Fruit fly (Drosophila melanogaster): ENCODE results near the gene CG34159.

Gene CG34159

DNA sequence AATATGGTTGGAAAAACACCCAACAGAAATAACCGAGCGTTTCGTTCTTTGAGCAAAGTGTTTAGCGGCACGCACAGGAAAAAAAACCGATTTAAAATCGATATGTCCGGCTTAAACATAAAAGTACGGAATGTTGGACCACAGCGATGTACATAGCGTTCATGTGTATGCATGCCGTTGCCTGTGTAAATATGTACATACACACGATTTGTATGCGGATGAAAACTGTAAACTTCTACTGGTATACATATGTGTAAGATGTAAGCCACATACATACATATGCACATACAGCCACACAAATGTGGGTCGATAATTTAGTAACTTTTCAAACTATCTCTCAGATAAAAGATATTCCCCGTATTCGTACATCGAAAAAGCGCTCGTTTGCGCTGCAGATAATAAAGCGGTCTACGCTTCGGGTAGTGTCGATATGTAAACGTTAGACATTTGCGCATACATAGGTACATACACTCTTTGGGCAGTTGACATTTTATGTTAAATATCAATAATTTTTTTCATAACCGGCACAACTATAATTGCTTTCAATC, 45.6 kb upstream of the CG34159 start (continued):
- TF ChIP-seq disco-r (GFP tag; optimal IDR thresholded peaks at IDR 0.05) = no peak
- no peak for TF ChIP-seq CG2129 (GFP tag; IDR thresholded peaks at IDR 0.05; ENCODE audit: partially characterized antibody)
- no peak for TF ChIP-seq Abd-B (GFP tag; optimal IDR thresholded peaks at IDR 0.05)
- TF ChIP-seq amos (GFP tag; IDR thresholded peaks at IDR 0.05; ENCODE audit: partially characterized antibody) = no peak
- peak; percentile 60 for TF ChIP-seq CG4707 (GFP tag; optimal IDR thresholded peaks at IDR 0.05)
- no peak for TF ChIP-seq H15 (GFP tag; IDR thresholded peaks at IDR 0.05)
- TF ChIP-seq CG3847 (GFP tag; IDR thresholded peaks at IDR 0.05) = no peak
- no peak for TF ChIP-seq ham (GFP tag; IDR thresholded peaks at IDR 0.05)
- TF ChIP-seq gt (GFP tag; IDR thresholded peaks at IDR 0.05) = no peak
- TF ChIP-seq tup (GFP tag; optimal IDR thresholded peaks at IDR 0.05) = no peak
- TF ChIP-seq CG12219 (GFP tag; optimal IDR thresholded peaks at IDR 0.05) = peak; percentile 20
- TF ChIP-seq CTCF (GFP tag; optimal IDR thresholded peaks at IDR 0.05) = no peak
- TF ChIP-seq CG30020 (tag; optimal IDR thresholded peaks at IDR 0.05) = peak; percentile 74
- TF ChIP-seq Eip74EF (GFP tag; optimal IDR thresholded peaks at IDR 0.05) = no peak
- no peak for TF ChIP-seq stwl (tag; optimal IDR thresholded peaks at IDR 0.05)
- TF ChIP-seq pros (GFP tag; optimal IDR thresholded peaks at IDR 0.05) = no peak
- no peak for TF ChIP-seq Sry-δ (GFP tag; optimal IDR thresholded peaks at IDR 0.05)
- TF ChIP-seq CG4617 (GFP tag; optimal IDR thresholded peaks at IDR 0.05; ENCODE audit: borderline replicate concordance) = no peak
- TF ChIP-seq Nf-YB (GFP tag; optimal IDR thresholded peaks at IDR 0.05) = no peak
- peak; percentile 64 for TF ChIP-seq CrebB (tag; optimal IDR thresholded peaks at IDR 0.05)
- peak; percentile 2 for TF ChIP-seq Spps (tag; optimal IDR thresholded peaks at IDR 0.05)
- TF ChIP-seq CG7271 (tag; optimal IDR thresholded peaks at IDR 0.05) = no peak
- no peak for TF ChIP-seq CG7357 (GFP tag; IDR thresholded peaks at IDR 0.05)
- no peak for TF ChIP-seq D19A (tag; optimal IDR thresholded peaks at IDR 0.05)
- TF ChIP-seq caup (GFP tag; optimal IDR thresholded peaks at IDR 0.05; ENCODE audit: severe bottlenecking) = no peak
- TF ChIP-seq fd64A (GFP tag; optimal IDR thresholded peaks at IDR 0.05) = peak; percentile 75
- peak; percentile 20 for TF ChIP-seq trh (GFP tag; optimal IDR thresholded peaks at IDR 0.05)
- TF ChIP-seq CG30431 (GFP tag; optimal IDR thresholded peaks at IDR 0.05) = no peak
- no peak for TF ChIP-seq CG31365 (tag; optimal IDR thresholded peaks at IDR 0.05)
- TF ChIP-seq Poxn (GFP tag; IDR thresholded peaks at IDR 0.05) = no peak
- no peak for TF ChIP-seq pita (GFP tag; optimal IDR thresholded peaks at IDR 0.05)
- TF ChIP-seq CG15514 (GFP tag; optimal IDR thresholded peaks at IDR 0.05) = no peak
- TF ChIP-seq CG2120 (GFP tag; optimal IDR thresholded peaks at IDR 0.05) = no peak
- no peak for TF ChIP-seq usp (GFP tag; optimal IDR thresholded peaks at IDR 0.05)
- TF ChIP-seq chinmo (GFP tag; IDR thresholded peaks at IDR 0.05; ENCODE audit: partially characterized antibody) = no peak
- TF ChIP-seq CG14860 (GFP tag; IDR thresholded peaks at IDR 0.05; ENCODE audit: partially characterized antibody) = no peak
- no peak for TF ChIP-seq B-H1 (GFP tag; IDR thresholded peaks at IDR 0.05)
- TF ChIP-seq Scr (GFP tag; IDR thresholded peaks at IDR 0.05; ENCODE audit: partially characterized antibody) = 0 out of 2 replicates have a peak, but pooled peaks have one; percentile 17
- no peak for TF ChIP-seq Dp (GFP tag; optimal IDR thresholded peaks at IDR 0.05)
- no peak for TF ChIP-seq her (GFP tag; optimal IDR thresholded peaks at IDR 0.05)
- TF ChIP-seq NC2α (GFP tag; optimal IDR thresholded peaks at IDR 0.05) = no peak
- no peak for TF ChIP-seq ssp (GFP tag; IDR thresholded peaks at IDR 0.05)
- peak; percentile 64 for TF ChIP-seq Xrp1 (GFP tag; IDR thresholded peaks at IDR 0.05)
- no peak for TF ChIP-seq fd3F (GFP tag; optimal IDR thresholded peaks at IDR 0.05)
- no peak for TF ChIP-seq CG12769 (tag; optimal IDR thresholded peaks at IDR 0.05)
- no peak for TF ChIP-seq CG2116 (GFP tag; optimal IDR thresholded peaks at IDR 0.05)
- TF ChIP-seq CG6765 (GFP tag; optimal IDR thresholded peaks at IDR 0.05) = no peak
- no peak for TF ChIP-seq Xbp1 (GFP tag; optimal IDR thresholded peaks at IDR 0.05)
- no peak for TF ChIP-seq mam (GFP tag; optimal IDR thresholded peaks at IDR 0.05)
- no peak for TF ChIP-seq dmrt99B (tag; optimal IDR thresholded peaks at IDR 0.05)

All from whole organism, embryonic.